Worm (Caenorhabditis elegans): ENCODE data around the gene Y67H2A.10.

DNA sequence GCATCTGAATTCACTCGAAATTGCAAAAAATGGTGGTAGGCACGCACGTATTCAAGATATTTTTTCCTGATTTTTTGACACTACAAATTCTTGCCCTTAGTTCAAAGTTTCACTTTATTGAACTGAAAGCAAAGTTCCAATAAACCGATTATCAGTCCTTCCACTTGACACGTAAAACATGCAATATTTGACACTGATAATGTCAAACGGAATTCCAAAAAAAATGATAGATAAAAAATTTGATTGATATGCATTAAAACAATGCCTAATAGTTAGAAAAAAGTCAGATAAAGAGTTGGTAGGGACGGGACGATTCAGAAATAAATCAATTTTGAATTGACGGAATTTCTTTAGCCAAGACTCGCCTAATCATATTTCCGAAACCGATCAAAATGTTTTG is 37.8 kb upstream of the Y67H2A.10 start:
- TF ChIP-seq R02D3.7 (tag; optimal IDR thresholded peaks at IDR 0.05) (no peak), pqm-1 (tag; optimal IDR thresholded peaks at IDR 0.05) (peak; percentile 96), ces-1 (GFP tag; optimal IDR thresholded peaks at IDR 0.05) (no peak), aha-1 (tag) (peak; percentile 24), nhr-11 (tag; optimal IDR thresholded peaks at IDR 0.05) (no peak), skn-1 (tag; optimal IDR thresholded peaks at IDR 0.05) (no peak), mxl-2 (GFP tag; conservative IDR thresholded peaks at IDR 0.05) (no peak), lin-39 (tag; optimal IDR thresholded peaks at IDR 0.05) (no peak), ztf-7 (tag; optimal IDR thresholded peaks at IDR 0.05) (no peak), snpc-1.2 (GFP tag; IDR thresholded peaks at IDR 0.05) (no peak), Y75B8A.6 (GFP tag; IDR thresholded peaks at IDR 0.05) (no peak), ama-1 (optimal IDR thresholded peaks at IDR 0.05) (no peak)

All from whole organism, L4 larva.